Fruit fly (Drosophila melanogaster) whole organism, wandering third instar larva: ENCODE measurements around the gene CG45064.

Experiments
- Abd-B ChIP-seq: fragments of >200 bp; optimal IDR thresholded peaks from 2 replicates; lab custom pipeline; 2017; ENCODE audit warnings: missing biosample characterization, missing genetic modification characterization
- CG32264 ChIP-seq: fragments of 200-800 bp; sonication (Bioruptor generic); optimal IDR thresholded peaks from 2 replicates; lab custom pipeline; 2016; ENCODE audit warnings: missing biosample characterization, missing genetic modification characterization
- CG9705 ChIP-seq: fragments of 200-800 bp; sonication (Bioruptor generic); optimal IDR thresholded peaks from 2 replicates; lab custom pipeline; 2018; ENCODE audit warnings: missing biosample characterization, mild to moderate bottlenecking, missing genetic modification characterization
- CrebA ChIP-seq: fragments of 200-800 bp; sonication (Bioruptor generic); optimal IDR thresholded peaks from 2 replicates; lab custom pipeline; 2016; ENCODE audit warnings: missing biosample characterization, mild to moderate bottlenecking, missing genetic modification characterization, borderline replicate concordance
- Dfd ChIP-seq: fragments of >200 bp; optimal IDR thresholded peaks from 2 replicates; lab custom pipeline; 2017; ENCODE audit warnings: missing biosample characterization, missing genetic modification characterization
- Dif ChIP-seq: fragments of 200-275, 200-300 bp; sonication (Bioruptor generic); optimal IDR thresholded peaks from 2 replicates; lab custom pipeline; 2018; ENCODE audit warnings: missing biosample characterization, missing genetic modification characterization; ENCODE audit not compliant: partially characterized antibody
- GATAd ChIP-seq: sonication (Bioruptor generic); optimal IDR thresholded peaks from 2 replicates; lab custom pipeline; 2016; ENCODE audit warnings: missing biosample characterization, missing genetic modification characterization
- HLH106 ChIP-seq: fragments of 200-800 bp; optimal IDR thresholded peaks from 3 replicates; lab custom pipeline; 2019; ENCODE audit warnings: missing biosample characterization, mild to moderate bottlenecking, missing genetic modification characterization, moderate library complexity
- Hnf4 ChIP-seq: fragments of 200-800 bp; sonication (Bioruptor generic); optimal IDR thresholded peaks from 2 replicates; lab custom pipeline; 2016; ENCODE audit warnings: missing biosample characterization, mild to moderate bottlenecking, missing genetic modification characterization
- Hr83 ChIP-seq: fragments of 200-300 bp; sonication (Bioruptor generic); optimal IDR thresholded peaks from 2 replicates; lab custom pipeline; 2016; ENCODE audit warnings: missing biosample characterization, mild to moderate bottlenecking, missing genetic modification characterization, moderate library complexity; ENCODE audit not compliant: poor library complexity, severe bottlenecking
- Mio ChIP-seq: sonication (Bioruptor generic); optimal IDR thresholded peaks from 2 replicates; lab custom pipeline; 2016; ENCODE audit warnings: missing biosample characterization, missing genetic modification characterization
- Myc ChIP-seq: fragments of >200 bp; optimal IDR thresholded peaks from 2 replicates; lab custom pipeline; 2017
- N ChIP-seq: fragments of >200 bp; optimal IDR thresholded peaks from 2 replicates; lab custom pipeline; 2018; ENCODE audit warnings: missing biosample characterization, missing external identifiers, missing genetic modification characterization
- OdsH ChIP-seq: fragments of 200-800 bp; sonication (Bioruptor generic); optimal IDR thresholded peaks from 2 replicates; lab custom pipeline; 2016; ENCODE audit warnings: missing biosample characterization, mild to moderate bottlenecking, missing genetic modification characterization
- Rel ChIP-seq, 2 experiments: fragments of 200-800 bp; sonication (Bioruptor generic) in 1 of 2; optimal IDR thresholded peaks; 2 replicates in 1 of 2; 3 replicates in 1 of 2; lab custom pipeline; 2016 to 2019; ENCODE audit warnings: mild to moderate bottlenecking in 2 of 2, missing biosample characterization in 2 of 2, missing genetic modification characterization in 2 of 2, moderate library complexity in 1 of 2
- Sp1 ChIP-seq: fragments of 200-800 bp; sonication (Bioruptor generic); optimal IDR thresholded peaks from 3 replicates; lab custom pipeline; 2019; ENCODE audit warnings: missing biosample characterization, mild to moderate bottlenecking, missing genetic modification characterization, moderate library complexity
- Vsx2 ChIP-seq: fragments of 200-300, 225-300 bp; sonication (Bioruptor generic); optimal IDR thresholded peaks from 2 replicates; lab custom pipeline; 2018; ENCODE audit warnings: missing biosample characterization, missing genetic modification characterization; ENCODE audit not compliant: partially characterized antibody
- br ChIP-seq: fragments of 200-800 bp; sonication (Bioruptor generic); optimal IDR thresholded peaks from 2 replicates; lab custom pipeline; 2016; ENCODE audit warnings: missing biosample characterization, missing genetic modification characterization
- brk ChIP-seq: fragments of 200-800 bp; sonication (Bioruptor generic); optimal IDR thresholded peaks from 2 replicates; lab custom pipeline; 2016; ENCODE audit warnings: missing biosample characterization, mild to moderate bottlenecking, missing genetic modification characterization
- dl ChIP-seq, 2 experiments: fragments of 175-275, 200-275 bp in 1 of 2; fragments of 200-275 bp in 1 of 2; sonication (Bioruptor generic); optimal IDR thresholded peaks; lab custom pipeline; 2018; ENCODE audit warnings: mild to moderate bottlenecking in 2 of 2, missing biosample characterization in 2 of 2, missing genetic modification characterization in 2 of 2, moderate library complexity in 2 of 2; ENCODE audit not compliant: partially characterized antibody in 2 of 2, insufficient read depth in 1 of 2
- dmrt93B ChIP-seq: fragments of 200-800 bp; sonication (Bioruptor generic); optimal IDR thresholded peaks from 2 replicates; lab custom pipeline; 2018; ENCODE audit warnings: missing biosample characterization, mild to moderate bottlenecking, missing genetic modification characterization
- dsf ChIP-seq: sonication (Bioruptor generic); optimal IDR thresholded peaks from 2 replicates; lab custom pipeline; 2016; ENCODE audit warnings: missing biosample characterization, missing genetic modification characterization, borderline replicate concordance
- ey ChIP-seq: fragments of 200-800 bp; sonication (Bioruptor generic); optimal IDR thresholded peaks from 2 replicates; lab custom pipeline; 2016; ENCODE audit warnings: missing biosample characterization, missing genetic modification characterization
- foxo ChIP-seq, 2 experiments: fragments of 200-800 bp; sonication (Bioruptor generic); optimal IDR thresholded peaks; 2 replicates in 1 of 2; 3 replicates in 1 of 2; lab custom pipeline; 2016 to 2017; ENCODE audit warnings: missing biosample characterization in 2 of 2, missing genetic modification characterization in 2 of 2
- fru ChIP-seq: fragments of 200-800 bp; sonication (Bioruptor generic); optimal IDR thresholded peaks from 3 replicates; lab custom pipeline; 2016; ENCODE audit warnings: missing biosample characterization, mild to moderate bottlenecking, missing genetic modification characterization
- h ChIP-seq: fragments of 200-800 bp; sonication (Bioruptor generic); optimal IDR thresholded peaks from 3 replicates; lab custom pipeline; 2016; ENCODE audit warnings: missing biosample characterization, mild to moderate bottlenecking, missing genetic modification characterization
- jim ChIP-seq: fragments of 175-275, 200-325 bp; sonication (Bioruptor generic); optimal IDR thresholded peaks from 2 replicates; lab custom pipeline; 2016; ENCODE audit warnings: missing biosample characterization, mild to moderate bottlenecking, missing genetic modification characterization
- lola ChIP-seq: fragments of >200 bp; optimal IDR thresholded peaks from 2 replicates; lab custom pipeline; 2017; ENCODE audit warnings: missing biosample characterization, missing genetic modification characterization
- pan ChIP-seq: fragments of >200 bp; optimal IDR thresholded peaks from 2 replicates; lab custom pipeline; 2017
- psq ChIP-seq: fragments of 200-800 bp; sonication (Bioruptor generic); optimal IDR thresholded peaks from 3 replicates; lab custom pipeline; 2017; ENCODE audit warnings: missing biosample characterization, mild to moderate bottlenecking, missing genetic modification characterization, moderate library complexity
- rgr ChIP-seq: fragments of 200-800 bp; sonication (Bioruptor generic); optimal IDR thresholded peaks from 3 replicates; lab custom pipeline; 2016; ENCODE audit warnings: missing biosample characterization, mild to moderate bottlenecking, missing genetic modification characterization
- sage ChIP-seq: fragments of 200-800 bp; sonication (Bioruptor generic); optimal IDR thresholded peaks from 2 replicates; lab custom pipeline; 2016; ENCODE audit warnings: missing biosample characterization, mild to moderate bottlenecking, missing genetic modification characterization
- sv ChIP-seq: fragments of 200-800 bp; sonication (Bioruptor generic); optimal IDR thresholded peaks from 3 replicates; lab custom pipeline; 2016; ENCODE audit warnings: missing biosample characterization, missing genetic modification characterization
- tai ChIP-seq: sonication (Bioruptor generic); optimal IDR thresholded peaks from 2 replicates; lab custom pipeline; 2016; ENCODE audit warnings: missing biosample characterization, missing genetic modification characterization
- usp ChIP-seq: fragments of >200 bp; optimal IDR thresholded peaks from 2 replicates; lab custom pipeline; 2017; ENCODE audit warnings: missing biosample characterization, missing genetic modification characterization
- woc ChIP-seq: sonication (Bioruptor generic); optimal IDR thresholded peaks from 2 replicates; lab custom pipeline; 2016; ENCODE audit warnings: missing biosample characterization, mild to moderate bottlenecking, missing genetic modification characterization

CG45064 gene

dm6 chrX:14868414-14868813 is 14.0 kb downstream of the CG45064 start:
- TF ChIP-seq psq (GFP tag; lab: Kevin White, UChicago) = no peak
- no peak for TF ChIP-seq foxo (GFP tag; optimal IDR thresholded peaks at IDR 0.05; lab: Kevin White, UChicago)
- TF ChIP-seq Sp1 (GFP tag; lab: Kevin White, UChicago) = no peak
- TF ChIP-seq Hr83 (GFP tag; lab: Kevin White, UChicago) = no peak
- TF ChIP-seq jim (GFP tag; lab: Kevin White, UChicago) = no peak
- no peak for TF ChIP-seq sage
- no peak for TF ChIP-seq lola (GFP tag; lab: Kevin White, UChicago)
- no peak for TF ChIP-seq woc (GFP tag; lab: Kevin White, UChicago)
- no peak for TF ChIP-seq ey (GFP tag; lab: Kevin White, UChicago)
- TF ChIP-seq h (GFP tag; lab: Kevin White, UChicago) = no peak
- TF ChIP-seq br (GFP tag; lab: Kevin White, UChicago) = no peak
- TF ChIP-seq dmrt93B (GFP tag; lab: Kevin White, UChicago) = no peak
- TF ChIP-seq Mio (GFP tag; lab: Kevin White, UChicago) = no peak
- TF ChIP-seq OdsH (GFP tag; lab: Kevin White, UChicago) = no peak
- TF ChIP-seq dsf = no peak

dm6 chrX:14866911-14867310 is 15.5 kb downstream of the CG45064 start:
- TF ChIP-seq jim (GFP tag; lab: Kevin White, UChicago) (no peak), CrebA (GFP tag; lab: Kevin White, UChicago) (no peak), Mio (GFP tag; lab: Kevin White, UChicago) (no peak), N (GFP tag; lab: Kevin White, UChicago) (no peak), psq (GFP tag; lab: Kevin White, UChicago) (no peak), pan (lab: Kevin White, UChicago) (no peak), GATAd (GFP tag; lab: Kevin White, UChicago) (no peak), dmrt93B (GFP tag; lab: Kevin White, UChicago) (no peak), Dfd (no peak), tai (no peak), brk (no peak), CG32264 (no peak), br (GFP tag; lab: Kevin White, UChicago) (no peak), Vsx2 (no peak), Sp1 (GFP tag; lab: Kevin White, UChicago) (no peak), Dif (no peak), dsf (no peak)

- TF ChIP-seq N (GFP tag; lab: Kevin White, UChicago) = peak; percentile 31
- no peak for TF ChIP-seq psq (GFP tag; lab: Kevin White, UChicago)
- TF ChIP-seq Myc (lab: Kevin White, UChicago) = peak; percentile 59
Measured at dm6 chrX:14862494-14862893, 19.9 kb downstream of the CG45064 start.

dm6 chrX:14858951-14859350 is 23.4 kb downstream of the CG45064 start, which contains the start of gene CG46399:
CG46399 (plus strand) TSS chrX:14859251.
- no peak for TF ChIP-seq usp (GFP tag; lab: Kevin White, UChicago)
- TF ChIP-seq CG9705 (GFP tag; lab: Kevin White, UChicago) = no peak
- TF ChIP-seq Hnf4 (GFP tag; lab: Kevin White, UChicago) = no peak
- TF ChIP-seq Abd-B (GFP tag; lab: Kevin White, UChicago) = no peak
- TF ChIP-seq jim (GFP tag; lab: Kevin White, UChicago) = no peak
- no peak for TF ChIP-seq fru (GFP tag; lab: Kevin White, UChicago)
- no peak for TF ChIP-seq Myc (lab: Kevin White, UChicago)
- TF ChIP-seq sv = no peak
- no peak for TF ChIP-seq woc (GFP tag; lab: Kevin White, UChicago)
- TF ChIP-seq Vsx2 = no peak
- TF ChIP-seq OdsH (GFP tag; lab: Kevin White, UChicago) = no peak
- TF ChIP-seq lola (GFP tag; lab: Kevin White, UChicago) = no peak
- no peak for TF ChIP-seq Sp1 (GFP tag; lab: Kevin White, UChicago)

dm6 chrX:14857883-14858282 is 24.5 kb downstream of the CG45064 start:
- TF ChIP-seq ey (GFP tag; lab: Kevin White, UChicago) = no peak
- TF ChIP-seq dmrt93B (GFP tag; lab: Kevin White, UChicago) = no peak
- TF ChIP-seq sage = no peak
- no peak for TF ChIP-seq Rel (GFP tag; optimal IDR thresholded peaks at IDR 0.05; lab: Kevin White, UChicago)
- no peak for TF ChIP-seq Rel (tag; optimal IDR thresholded peaks at IDR 0.05; lab: Kevin White, UChicago)
- TF ChIP-seq Mio (GFP tag; lab: Kevin White, UChicago) = no peak
- no peak for TF ChIP-seq usp (GFP tag; lab: Kevin White, UChicago)
- no peak for TF ChIP-seq rgr
- TF ChIP-seq Myc (lab: Kevin White, UChicago) = no peak
- TF ChIP-seq HLH106 = no peak
- TF ChIP-seq dl (GFP tag; optimal IDR thresholded peaks at IDR 0.05; lab: Kevin White, UChicago; ENCODE audit: insufficient read depth in 1 of 2, partially characterized antibody in 2 of 2) = no peak
- no peak for TF ChIP-seq pan (lab: Kevin White, UChicago)
- TF ChIP-seq Dfd = no peak
- no peak for TF ChIP-seq foxo (GFP tag; optimal IDR thresholded peaks at IDR 0.05; lab: Kevin White, UChicago)
